Fruit fly (Drosophila melanogaster): ENCODE data around the gene elav.

The elav gene

dm6 chrX:515676-516075, 7.3 kb downstream of the elav start (continued):
- TF ChIP-seq Atf6 (GFP tag; IDR thresholded peaks at IDR 0.05) (peak; percentile 22; the same call in 1 of the 2 replicates), CG6254 (GFP tag; optimal IDR thresholded peaks at IDR 0.05) (no peak), CG7987 (GFP tag; optimal IDR thresholded peaks at IDR 0.05) (no peak), stwl (tag; optimal IDR thresholded peaks at IDR 0.05) (no peak), CG8924 (tag; optimal IDR thresholded peaks at IDR 0.05) (no peak), dmrt99B (tag; optimal IDR thresholded peaks at IDR 0.05) (no peak), Oli (tag; optimal IDR thresholded peaks at IDR 0.05) (no peak), lilli (GFP tag; optimal IDR thresholded peaks at IDR 0.05) (no peak), CG3726 (GFP tag; IDR thresholded peaks at IDR 0.05) (no peak), Ptx1 (GFP tag; IDR thresholded peaks at IDR 0.05) (no peak), slp2 (GFP tag; optimal IDR thresholded peaks at IDR 0.05) (no peak), tio (GFP tag; optimal IDR thresholded peaks at IDR 0.05) (no peak), crp (GFP tag; optimal IDR thresholded peaks at IDR 0.05) (no peak), Tbp (GFP tag; optimal IDR thresholded peaks at IDR 0.05) (no peak), sob (GFP tag; IDR thresholded peaks at IDR 0.05) (peak; percentile 21; the same call in 1 of the 2 replicates), Optix (GFP tag; IDR thresholded peaks at IDR 0.05) (no peak), Sox100B (GFP tag; optimal IDR thresholded peaks at IDR 0.05) (no peak), sim (GFP tag; IDR thresholded peaks at IDR 0.05) (no peak), CG11085 (GFP tag; IDR thresholded peaks at IDR 0.05) (no peak), CG10979 (tag; optimal IDR thresholded peaks at IDR 0.05) (no peak), yki (optimal IDR thresholded peaks at IDR 0.05) (no peak), CkIIα-i1 (GFP tag; IDR thresholded peaks at IDR 0.05) (no peak), CG6765 (GFP tag; optimal IDR thresholded peaks at IDR 0.05) (peak; percentile 32), Med (GFP tag) (peak; percentile 82), ftz-f1 (GFP tag; optimal IDR thresholded peaks at IDR 0.05) (no peak), cad (GFP tag; optimal IDR thresholded peaks at IDR 0.05) (no peak), ase (GFP tag; IDR thresholded peaks at IDR 0.05) (no peak), NC2β (GFP tag; optimal IDR thresholded peaks at IDR 0.05) (no peak), CG4328 (GFP tag; optimal IDR thresholded peaks at IDR 0.05) (no peak), tll (GFP tag; optimal IDR thresholded peaks at IDR 0.05) (no peak), CG9876 (GFP tag; optimal IDR thresholded peaks at IDR 0.05) (no peak), Deaf1 (tag; optimal IDR thresholded peaks at IDR 0.05) (no peak), psq (GFP tag; optimal IDR thresholded peaks at IDR 0.05) (no peak), CG6813 (GFP tag; optimal IDR thresholded peaks at IDR 0.05) (peak; percentile 69), CG9215 (GFP tag; IDR thresholded peaks at IDR 0.05) (no peak), CG13775 (GFP tag; optimal IDR thresholded peaks at IDR 0.05) (no peak), Lpt (GFP tag; optimal IDR thresholded peaks at IDR 0.05) (no peak), cato (GFP tag; optimal IDR thresholded peaks at IDR 0.05; ENCODE audit: borderline replicate concordance) (no peak), Trl (optimal IDR thresholded peaks at IDR 0.05) (no peak), Trl (GFP tag; optimal IDR thresholded peaks at IDR 0.05) (no peak), Ets65A (GFP tag) (no peak), NK7.1 (GFP tag; optimal IDR thresholded peaks at IDR 0.05) (no peak), nerfin-1 (tag; optimal IDR thresholded peaks at IDR 0.05) (no peak), gem (tag; optimal IDR thresholded peaks at IDR 0.05) (peak; percentile 36), CG16863 (GFP tag; optimal IDR thresholded peaks at IDR 0.05) (no peak), CG11456 (GFP tag; IDR thresholded peaks at IDR 0.05) (no peak), CG4617 (GFP tag; optimal IDR thresholded peaks at IDR 0.05; ENCODE audit: borderline replicate concordance) (no peak), CG12942 (GFP tag; optimal IDR thresholded peaks at IDR 0.05) (no peak), CG15269 (tag; optimal IDR thresholded peaks at IDR 0.05) (peak; percentile 34), HHEX (GFP tag; optimal IDR thresholded peaks at IDR 0.05) (peak; percentile 57), CG17385 (GFP tag; optimal IDR thresholded peaks at IDR 0.05) (no peak), vfl (GFP tag; optimal IDR thresholded peaks at IDR 0.05) (no peak), chif (GFP tag; optimal IDR thresholded peaks at IDR 0.05) (no peak)

Measured in whole organism, embryonic.